Worm (Caenorhabditis elegans): Measurements from ENCODE around the gene unc-61.

unc-61 gene

DNA sequence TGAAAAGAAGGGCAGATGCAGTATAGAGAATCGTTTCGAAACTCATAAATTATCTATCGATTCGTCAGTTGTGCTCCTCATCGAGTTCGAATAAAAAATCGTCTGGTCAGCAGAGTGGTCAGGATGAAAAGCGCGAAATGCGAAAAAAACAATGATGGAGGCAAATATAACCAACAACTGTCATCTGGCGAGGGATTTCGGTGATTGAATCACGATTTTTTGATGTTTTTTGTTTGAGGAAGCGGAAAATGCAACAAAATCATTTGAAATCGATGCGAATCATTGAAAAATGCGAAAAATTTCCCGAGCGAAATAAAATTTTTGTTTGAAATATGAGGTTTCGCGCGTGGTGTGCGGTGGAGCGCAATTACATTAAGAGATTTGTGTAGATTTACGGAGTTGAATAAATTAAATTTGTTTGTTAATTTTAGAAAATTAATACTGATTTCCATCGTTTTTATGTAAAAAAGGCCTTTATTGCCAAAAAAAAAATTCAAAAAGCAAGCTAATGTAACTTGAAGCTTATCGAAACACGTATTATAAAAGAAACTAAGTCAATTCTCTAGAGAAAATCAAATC is at the start of gene unc-61 (continued):
- TF ChIP-seq lin-35 (GFP tag; optimal IDR thresholded peaks at IDR 0.05) (peak; percentile 84 to 93), ceh-90 (tag; optimal IDR thresholded peaks at IDR 0.05) (no peak), nhr-11 (tag; optimal IDR thresholded peaks at IDR 0.05) (no peak), nhr-28 (tag; optimal IDR thresholded peaks at IDR 0.05) (no peak), pqm-1 (tag; optimal IDR thresholded peaks at IDR 0.05) (no peak), unc-30 (tag; optimal IDR thresholded peaks at IDR 0.05) (no peak), nhr-84 (tag; optimal IDR thresholded peaks at IDR 0.05) (no peak), skn-1 (tag; optimal IDR thresholded peaks at IDR 0.05) (peak; percentile 61), pax-3 (tag; optimal IDR thresholded peaks at IDR 0.05) (no peak), lin-13 (GFP tag; optimal IDR thresholded peaks at IDR 0.05) (no peak), nhr-237 (tag; optimal IDR thresholded peaks at IDR 0.05) (no peak), hlh-17 (GFP tag; optimal IDR thresholded peaks at IDR 0.05; ENCODE audit: borderline replicate concordance) (no peak), grh-1 (GFP tag; IDR thresholded peaks at IDR 0.05) (no peak), tlp-1 (tag; optimal IDR thresholded peaks at IDR 0.05) (no peak), lin-14 (GFP tag; optimal IDR thresholded peaks at IDR 0.05) (peak; percentile 46), efl-1 (optimal IDR thresholded peaks at IDR 0.05) (peak; percentile 91 to 96), efl-1 (GFP tag; optimal IDR thresholded peaks at IDR 0.05 in 1 of 2) (peak; percentile 89 to 99), nhr-71 (tag; optimal IDR thresholded peaks at IDR 0.05) (no peak), hlh-4 (tag; optimal IDR thresholded peaks at IDR 0.05) (no peak), lir-3 (tag; optimal IDR thresholded peaks at IDR 0.05; ENCODE audit: poor library complexity) (no peak), efl-3 (GFP tag; optimal IDR thresholded peaks at IDR 0.05) (no peak), ceh-88 (GFP tag; IDR thresholded peaks at IDR 0.05) (no peak), nhr-20 (tag; optimal IDR thresholded peaks at IDR 0.05) (peak; percentile 21), mab-9 (GFP tag; IDR thresholded peaks at IDR 0.05) (no peak), dsc-1 (tag; optimal IDR thresholded peaks at IDR 0.05) (no peak), nhr-76 (tag; optimal IDR thresholded peaks at IDR 0.05) (no peak), unc-130 (tag; optimal IDR thresholded peaks at IDR 0.05) (peak; percentile 25), unc-98 (GFP tag; IDR thresholded peaks at IDR 0.05) (no peak), dpl-1 (GFP tag; optimal IDR thresholded peaks at IDR 0.05) (peak; percentile 83 to 91 (median 87)), swsn-7 (tag; optimal IDR thresholded peaks at IDR 0.05) (peak; percentile 12), aha-1 (tag; optimal IDR thresholded peaks at IDR 0.05) (no peak), egl-27 (tag; optimal IDR thresholded peaks at IDR 0.05) (no peak)

DNA sequence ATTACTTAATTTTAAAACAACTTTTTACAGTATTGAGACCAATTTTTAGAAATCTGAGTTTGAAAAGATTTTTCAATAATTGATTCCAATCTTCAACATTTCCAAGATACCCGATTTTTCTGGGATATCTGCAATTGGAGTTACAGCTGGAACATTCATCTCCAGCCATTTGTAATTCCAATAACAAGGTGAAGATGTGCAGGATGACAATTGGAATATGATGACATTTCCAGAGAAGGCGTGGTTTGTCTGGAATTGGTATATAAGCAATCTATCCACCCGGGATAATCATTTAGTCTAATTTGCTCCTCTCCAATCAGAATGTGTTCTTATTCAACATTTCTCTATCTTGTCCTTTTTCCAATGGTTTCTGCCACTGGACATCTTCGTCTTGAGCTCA is 47.1 kb upstream of the unc-61 start, which contains the start of gene Y50E8A.11:
Y50E8A.11 (plus strand) TSS at position 301 of the 400 bp plus-strand sequence.
- no peak for TF ChIP-seq elt-2 (tag; optimal IDR thresholded peaks at IDR 0.05)
- TF ChIP-seq zag-1 (tag; optimal IDR thresholded peaks at IDR 0.05) = no peak
- TF ChIP-seq ama-1 (optimal IDR thresholded peaks at IDR 0.05) = no peak
- TF ChIP-seq mab-9 (GFP tag; IDR thresholded peaks at IDR 0.05) = no peak
- no peak for TF ChIP-seq lin-15B (tag; optimal IDR thresholded peaks at IDR 0.05)
- no peak for TF ChIP-seq lin-13 (GFP tag; optimal IDR thresholded peaks at IDR 0.05)
- TF ChIP-seq efl-1 (optimal IDR thresholded peaks at IDR 0.05) = no peak
- no peak for TF ChIP-seq efl-1 (GFP tag; optimal IDR thresholded peaks at IDR 0.05 in 1 of 2)
- no peak for TF ChIP-seq hlh-4 (tag; optimal IDR thresholded peaks at IDR 0.05)
- TF ChIP-seq ztf-11 (tag; optimal IDR thresholded peaks at IDR 0.05) = no peak
- no peak for TF ChIP-seq pag-3 (tag; optimal IDR thresholded peaks at IDR 0.05; ENCODE audit: borderline replicate concordance, insufficient read depth)
- TF ChIP-seq unc-86 (tag; optimal IDR thresholded peaks at IDR 0.05) = no peak
- TF ChIP-seq grh-1 (GFP tag; IDR thresholded peaks at IDR 0.05) = no peak
- no peak for TF ChIP-seq nhr-19 (GFP tag; conservative IDR thresholded peaks at IDR 0.05)
- TF ChIP-seq skn-1 (tag; optimal IDR thresholded peaks at IDR 0.05) = no peak
- no peak for TF ChIP-seq ets-5 (GFP tag; IDR thresholded peaks at IDR 0.05)
- TF ChIP-seq ceh-90 (tag; optimal IDR thresholded peaks at IDR 0.05) = no peak
- no peak for TF ChIP-seq ceh-82 (tag; optimal IDR thresholded peaks at IDR 0.05)
- no peak for TF ChIP-seq C04F5.9 (tag; optimal IDR thresholded peaks at IDR 0.05)
